Fruit fly (Drosophila melanogaster) whole organism, embryonic: ENCODE data around the gene Andorra.

Experiments
- B-H1 ChIP-seq: fragments of 200-800 bp; sonication (Bioruptor generic); IDR thresholded peaks from 3 replicates; pipeline ENCODE4 v1.3.6; 2022; ENCODE audit warnings: missing biosample characterization, missing genetic modification characterization
- B-H2 ChIP-seq: fragments of 200-800 bp; sonication (Bioruptor generic); optimal IDR thresholded peaks from 2 replicates; lab custom pipeline; 2018; ENCODE audit warnings: missing biosample characterization, mild to moderate bottlenecking, missing genetic modification characterization
- Blimp-1 ChIP-seq: fragments of 200-800 bp; sonication (Bioruptor generic); optimal IDR thresholded peaks from 3 replicates; lab custom pipeline; 2018; ENCODE audit warnings: missing biosample characterization, missing genetic modification characterization, mild to moderate bottlenecking, moderate library complexity, missing genetic modification reagents
- C15 ChIP-seq: fragments of 200-800 bp; sonication (Bioruptor generic); IDR thresholded peaks from 3 replicates; pipeline ENCODE4 v1.3.6; 2022; ENCODE audit warnings: missing biosample characterization, missing genetic modification characterization
- CG10431 ChIP-seq: fragments of 200-800 bp; sonication (Bioruptor generic); optimal IDR thresholded peaks from 3 replicates; lab custom pipeline; 2018; ENCODE audit warnings: missing biosample characterization, mild to moderate bottlenecking, missing genetic modification characterization
- CG12104 ChIP-seq: fragments of 200-800 bp; sonication (Bioruptor generic); optimal IDR thresholded peaks from 3 replicates; lab custom pipeline; 2016; ENCODE audit warnings: missing biosample characterization, missing genetic modification characterization
- CG12155 ChIP-seq: fragments of 200-800 bp; sonication (Bioruptor generic); optimal IDR thresholded peaks from 3 replicates; lab custom pipeline; 2016; ENCODE audit warnings: missing biosample characterization, missing genetic modification characterization
- CG12236 ChIP-seq: fragments of 200-800 bp; sonication (Bioruptor generic); optimal IDR thresholded peaks from 2 replicates; lab custom pipeline; 2016; ENCODE audit warnings: missing biosample characterization, missing genetic modification characterization
- CG12391 ChIP-seq: fragments of 200-800 bp; sonication (Bioruptor generic); optimal IDR thresholded peaks from 3 replicates; lab custom pipeline; 2018; ENCODE audit warnings: missing biosample characterization, mild to moderate bottlenecking, missing genetic modification characterization, moderate library complexity
- CG12942 ChIP-seq: fragments of 200-800 bp; sonication (Bioruptor generic); optimal IDR thresholded peaks from 3 replicates; lab custom pipeline; 2016; ENCODE audit warnings: missing biosample characterization, missing genetic modification characterization
- CG1602 ChIP-seq: fragments of 200-800 bp; sonication (Bioruptor generic); optimal IDR thresholded peaks from 3 replicates; lab custom pipeline; 2016; ENCODE audit warnings: missing biosample characterization, missing genetic modification characterization
- CG17568 ChIP-seq: fragments of 200-800 bp; sonication (Bioruptor generic); optimal IDR thresholded peaks from 2 replicates; lab custom pipeline; 2018; ENCODE audit warnings: missing biosample characterization, mild to moderate bottlenecking, missing genetic modification characterization, moderate library complexity
- CG1792 ChIP-seq: fragments of 200-800 bp; sonication (Bioruptor generic); optimal IDR thresholded peaks from 2 replicates; lab custom pipeline; 2016; ENCODE audit warnings: missing biosample characterization, missing genetic modification characterization
- CG2129 ChIP-seq: fragments of 200-800 bp; sonication (Bioruptor generic); IDR thresholded peaks from 2 replicates; pipeline ENCODE4 v1.3.6; 2022; ENCODE audit warnings: missing biosample characterization, missing genetic modification characterization; ENCODE audit not compliant: partially characterized antibody
- CG2202 ChIP-seq: fragments of 200-800 bp; sonication (Bioruptor generic); optimal IDR thresholded peaks from 2 replicates; lab custom pipeline; 2018; ENCODE audit warnings: missing biosample characterization, mild to moderate bottlenecking, missing genetic modification characterization
- CG2712 ChIP-seq: fragments of 200-800 bp; optimal IDR thresholded peaks from 3 replicates; lab custom pipeline; 2019; ENCODE audit warnings: missing biosample characterization, mild to moderate bottlenecking, missing genetic modification characterization, moderate library complexity
- CG30403 ChIP-seq: fragments of 200-800 bp; sonication (Bioruptor generic); optimal IDR thresholded peaks from 3 replicates; lab custom pipeline; 2016; ENCODE audit warnings: missing biosample characterization, missing genetic modification characterization
- CG34224 ChIP-seq: fragments of 200-800 bp; sonication (Bioruptor generic); IDR thresholded peaks from 3 replicates; pipeline ENCODE4 v1.3.6; 2022; ENCODE audit warnings: missing biosample characterization, missing genetic modification characterization; ENCODE audit not compliant: partially characterized antibody
- CG3995 ChIP-seq: fragments of 200-800 bp; sonication (Bioruptor generic); optimal IDR thresholded peaks from 3 replicates; lab custom pipeline; 2016; ENCODE audit warnings: missing biosample characterization, missing genetic modification characterization
- CG9215 ChIP-seq: fragments of 200-800 bp; sonication (Bioruptor generic); IDR thresholded peaks from 2 replicates; pipeline ENCODE4 v1.3.6; 2022; ENCODE audit warnings: missing biosample characterization, missing genetic modification characterization
- CG9727 ChIP-seq: fragments of 200-800 bp; sonication (Bioruptor generic); optimal IDR thresholded peaks from 3 replicates; lab custom pipeline; 2017; ENCODE audit warnings: missing biosample characterization, mild to moderate bottlenecking, missing genetic modification characterization
- Camta ChIP-seq: fragments of 200-800 bp; sonication (Bioruptor generic); optimal IDR thresholded peaks from 2 replicates; lab custom pipeline; 2016; ENCODE audit warnings: missing biosample characterization, missing genetic modification characterization
- D19A ChIP-seq: fragments of 200-800 bp; optimal IDR thresholded peaks from 3 replicates; lab custom pipeline; 2019; ENCODE audit warnings: missing biosample characterization, mild to moderate bottlenecking, missing genetic modification characterization, moderate library complexity
- Dbx ChIP-seq: fragments of 200-800 bp; sonication (Bioruptor generic); IDR thresholded peaks from 3 replicates; pipeline ENCODE4 v1.3.6; 2022; ENCODE audit warnings: missing biosample characterization, missing genetic modification characterization
- Ets65A ChIP-seq: fragments of 200-800 bp; sonication (Bioruptor generic); peaks from one replicate; lab custom pipeline; 2016; ENCODE audit warnings: missing biosample characterization, missing genetic modification characterization
- HmgD ChIP-seq: fragments of 200-800 bp; sonication (Bioruptor generic); optimal IDR thresholded peaks from 3 replicates; lab custom pipeline; 2016; ENCODE audit warnings: missing biosample characterization, missing genetic modification characterization
- Hmx ChIP-seq: fragments of 200-800 bp; sonication (Bioruptor generic); optimal IDR thresholded peaks from 2 replicates; lab custom pipeline; 2016; ENCODE audit warnings: missing biosample characterization, missing genetic modification characterization
- Lpt ChIP-seq: fragments of >200 bp; optimal IDR thresholded peaks from 2 replicates; lab custom pipeline; 2018; ENCODE audit warnings: missing biosample characterization, missing genetic modification characterization
- Mad ChIP-seq: fragments of 200-800 bp; sonication (Bioruptor generic); optimal IDR thresholded peaks from 2 replicates; lab custom pipeline; 2016; ENCODE audit warnings: missing biosample characterization, missing genetic modification characterization
- Mrtf ChIP-seq: fragments of 200-800 bp; sonication (Bioruptor generic); IDR thresholded peaks from 3 replicates; pipeline ENCODE4 v1.3.6; 2022; ENCODE audit warnings: missing biosample characterization, missing genetic modification characterization
- Myb ChIP-seq: fragments of 200-800 bp; sonication (Bioruptor generic); optimal IDR thresholded peaks from 2 replicates; lab custom pipeline; 2016; ENCODE audit warnings: missing biosample characterization, missing genetic modification characterization
- NC2α ChIP-seq: fragments of 200-800 bp; sonication (Bioruptor generic); optimal IDR thresholded peaks from 2 replicates; lab custom pipeline; 2016; ENCODE audit warnings: missing biosample characterization, missing genetic modification characterization
- Opbp ChIP-seq: fragments of 200-800 bp; sonication (Bioruptor generic); IDR thresholded peaks from 3 replicates; pipeline ENCODE4 v1.3.6; 2022; ENCODE audit warnings: missing biosample characterization, missing genetic modification characterization; ENCODE audit not compliant: partially characterized antibody
- Ssrp ChIP-seq: fragments of 200-800 bp; sonication (Bioruptor generic); optimal IDR thresholded peaks from 2 replicates; lab custom pipeline; 2018; ENCODE audit warnings: missing biosample characterization, mild to moderate bottlenecking, missing genetic modification characterization, moderate library complexity
- bigmax ChIP-seq: fragments of 200-800 bp; sonication (Bioruptor generic); optimal IDR thresholded peaks from 2 replicates; lab custom pipeline; 2018; ENCODE audit warnings: missing biosample characterization, mild to moderate bottlenecking, missing genetic modification characterization
- br ChIP-seq: fragments of >200 bp; optimal IDR thresholded peaks from 2 replicates; lab custom pipeline; 2017
- bsh ChIP-seq, 2 experiments: fragments of 200-800 bp; sonication (Bioruptor generic); optimal IDR thresholded peaks; 2 replicates each; lab custom pipeline; 2017 to 2018; ENCODE audit warnings: mild to moderate bottlenecking in 2 of 2, missing biosample characterization in 2 of 2, missing genetic modification characterization in 2 of 2, moderate library complexity in 1 of 2
- cas ChIP-seq: fragments of 200-800 bp; sonication (Bioruptor generic); IDR thresholded peaks from 2 replicates; pipeline ENCODE4 v1.3.6; 2022; ENCODE audit warnings: missing biosample characterization, missing genetic modification characterization
- chif ChIP-seq, 2 experiments: fragments of 200-800 bp; sonication (Bioruptor generic); optimal IDR thresholded peaks; 3 replicates each; lab custom pipeline; 2016; ENCODE audit warnings: missing biosample characterization in 2 of 2, missing genetic modification characterization in 2 of 2
- dmrt99B ChIP-seq: fragments of 200-800 bp; sonication (Bioruptor generic); optimal IDR thresholded peaks from 2 replicates; lab custom pipeline; 2018; ENCODE audit warnings: missing biosample characterization, mild to moderate bottlenecking, missing genetic modification characterization, moderate library complexity
- fd64A ChIP-seq: fragments of 200-800 bp; sonication (Bioruptor generic); optimal IDR thresholded peaks from 3 replicates; lab custom pipeline; 2018; ENCODE audit warnings: missing biosample characterization, mild to moderate bottlenecking, missing genetic modification characterization
- kni ChIP-seq: fragments of 200-800 bp; sonication (Bioruptor generic); optimal IDR thresholded peaks from 3 replicates; lab custom pipeline; 2017; ENCODE audit warnings: mild to moderate bottlenecking, missing biosample characterization, missing genetic modification reagents, missing genetic modification characterization
- lbe ChIP-seq: fragments of 200-800 bp; sonication (Bioruptor generic); optimal IDR thresholded peaks from 2 replicates; lab custom pipeline; 2016; ENCODE audit warnings: missing biosample characterization, mild to moderate bottlenecking, missing genetic modification characterization
- lilli ChIP-seq: fragments of 200-800 bp; sonication (Bioruptor generic); optimal IDR thresholded peaks from 3 replicates; lab custom pipeline; 2016; ENCODE audit warnings: missing biosample characterization, missing genetic modification characterization
- lmd ChIP-seq: fragments of 200-800 bp; sonication (Bioruptor generic); IDR thresholded peaks from 2 replicates; pipeline ENCODE4 v1.3.6; 2022; ENCODE audit warnings: missing biosample characterization, missing genetic modification characterization
- otp ChIP-seq: fragments of 200-800 bp; sonication (Bioruptor generic); IDR thresholded peaks from 3 replicates; pipeline ENCODE4, ENCODE4 v1.3.6; 2022; ENCODE audit warnings: missing biosample characterization, missing genetic modification characterization
- sisA ChIP-seq: fragments of 200-800 bp; sonication (Bioruptor generic); IDR thresholded peaks from 2 replicates; pipeline ENCODE4 v1.3.6; 2022; ENCODE audit warnings: missing biosample characterization, missing genetic modification characterization
- trem ChIP-seq: fragments of 200-800 bp; optimal IDR thresholded peaks from 3 replicates; lab custom pipeline; 2019; ENCODE audit warnings: missing biosample characterization, mild to moderate bottlenecking, missing genetic modification characterization, moderate library complexity
- trh ChIP-seq: fragments of 200-800 bp; sonication (Bioruptor generic); optimal IDR thresholded peaks from 2 replicates; lab custom pipeline; 2016; ENCODE audit warnings: missing biosample characterization, missing genetic modification characterization
- twi ChIP-seq: fragments of 200-800 bp; optimal IDR thresholded peaks from 2 replicates; lab custom pipeline; 2019; ENCODE audit warnings: missing biosample characterization, mild to moderate bottlenecking, missing genetic modification characterization, moderate library complexity
- zen ChIP-seq: fragments of 200-800 bp; sonication (Bioruptor generic); optimal IDR thresholded peaks from 3 replicates; lab custom pipeline; 2018; ENCODE audit warnings: missing biosample characterization, mild to moderate bottlenecking, missing genetic modification characterization, moderate library complexity

Andorra gene

DNA sequence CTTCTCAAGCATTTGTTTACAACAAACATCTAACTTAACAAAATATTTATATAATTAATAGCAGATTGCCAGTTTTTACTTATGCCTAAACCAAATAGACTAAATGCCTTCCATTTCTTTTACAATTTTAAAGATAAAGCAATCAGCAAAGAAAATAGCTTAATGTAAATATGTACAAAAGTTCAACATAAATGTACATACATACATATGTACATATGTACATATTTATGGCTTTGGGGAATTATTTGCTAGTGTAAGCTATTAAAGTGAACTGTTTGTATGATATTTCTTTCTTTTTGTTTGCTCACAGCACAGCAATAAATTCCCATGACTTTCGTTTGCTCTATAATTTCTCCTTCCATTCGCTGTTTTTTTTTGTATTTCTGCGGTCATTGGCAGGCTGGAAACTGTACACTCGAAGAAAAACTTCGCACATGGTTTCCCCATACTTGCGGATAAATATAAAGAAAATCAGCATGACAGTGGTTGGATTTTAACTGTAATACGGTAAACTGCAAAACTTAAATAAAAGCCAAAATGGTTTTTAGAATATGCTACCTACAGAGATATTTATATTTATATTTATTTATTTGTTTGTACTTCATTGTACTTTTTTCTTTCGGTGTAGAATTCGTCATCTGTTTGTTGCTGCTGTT, 38.2 kb downstream of the Andorra start (continued):
- TF ChIP-seq trem (tag; lab: Kevin White, UChicago) = no peak
- no peak; the same call in 2 of the 3 replicates for TF ChIP-seq B-H1 (GFP tag; lab: Robert Waterston, UW)
- TF ChIP-seq NC2α (GFP tag; lab: Kevin White, UChicago) = no peak
- no peak for TF ChIP-seq C15 (GFP tag; lab: Robert Waterston, UW)
- TF ChIP-seq bsh (GFP tag; optimal IDR thresholded peaks at IDR 0.05; lab: Kevin White, UChicago) = peak in 1 of 2 experiments; percentile 22
- no peak for TF ChIP-seq CG12236
- no peak for TF ChIP-seq Mrtf
- TF ChIP-seq Myb (GFP tag; lab: Kevin White, UChicago) = no peak
- TF ChIP-seq CG1792 (GFP tag; lab: Kevin White, UChicago) = no peak
- no peak for TF ChIP-seq CG2129 (GFP tag; lab: Robert Waterston, UW)
- TF ChIP-seq CG12942 = no peak
- no peak for TF ChIP-seq B-H2 (GFP tag; lab: Kevin White, UChicago)
- TF ChIP-seq CG2202 (tag; lab: Kevin White, UChicago) = no peak
- peak; percentile 21; the same call in 1 of the 2 replicates for TF ChIP-seq sisA (GFP tag; lab: Robert Waterston, UW)
- peak; percentile 51 for TF ChIP-seq Blimp-1 (GFP tag; lab: Kevin White, UChicago)
- TF ChIP-seq Mad (GFP tag; lab: Kevin White, UChicago) = no peak
- TF ChIP-seq Hmx (GFP tag; lab: Kevin White, UChicago) = no peak
- no peak for TF ChIP-seq fd64A (GFP tag; lab: Kevin White, UChicago)
- no peak for TF ChIP-seq otp (GFP tag; lab: Robert Waterston, UW)
- TF ChIP-seq lmd (GFP tag; lab: Robert Waterston, UW) = peak; percentile 37; the same call in 1 of the 2 replicates
- TF ChIP-seq D19A (tag; lab: Kevin White, UChicago) = no peak
- TF ChIP-seq br = no peak
- no peak for TF ChIP-seq CG12391 (tag; lab: Kevin White, UChicago)
- TF ChIP-seq Ets65A = peak; percentile 95
- no peak for TF ChIP-seq zen (tag; lab: Kevin White, UChicago)
- TF ChIP-seq lilli = peak; percentile 10
- TF ChIP-seq CG17568 (GFP tag; lab: Kevin White, UChicago) = no peak
- no peak for TF ChIP-seq CG12104 (GFP tag; lab: Kevin White, UChicago)
- peak; percentile 29 for TF ChIP-seq CG9727 (GFP tag; lab: Kevin White, UChicago)
- TF ChIP-seq bigmax (GFP tag; lab: Kevin White, UChicago) = no peak
- TF ChIP-seq Camta = no peak
- peak; percentile 50 for TF ChIP-seq dmrt99B (tag; lab: Kevin White, UChicago)
- TF ChIP-seq CG30403 = peak; percentile 31
- no peak for TF ChIP-seq twi (tag; lab: Kevin White, UChicago)
- peak; percentile 21 for TF ChIP-seq CG1602
- peak; percentile 6 for TF ChIP-seq CG2712 (tag; lab: Kevin White, UChicago)
- no peak for TF ChIP-seq Ssrp (tag; lab: Kevin White, UChicago)
- TF ChIP-seq CG3995 (GFP tag; lab: Kevin White, UChicago) = no peak
- TF ChIP-seq Dbx (GFP tag; lab: Robert Waterston, UW) = no peak
- TF ChIP-seq Lpt (GFP tag; lab: Kevin White, UChicago) = no peak
- no peak for TF ChIP-seq CG10431 (GFP tag; lab: Kevin White, UChicago)
- no peak for TF ChIP-seq cas (GFP tag; lab: Robert Waterston, UW)
- no peak for TF ChIP-seq CG12155 (GFP tag; lab: Kevin White, UChicago)
- peak; percentile 10 to 15 for TF ChIP-seq chif (GFP tag; optimal IDR thresholded peaks at IDR 0.05; lab: Kevin White, UChicago)
- TF ChIP-seq CG34224 (GFP tag; lab: Robert Waterston, UW) = no peak
- no peak for TF ChIP-seq CG9215 (GFP tag; lab: Robert Waterston, UW)
- no peak for TF ChIP-seq trh (GFP tag; lab: Kevin White, UChicago)
- no peak for TF ChIP-seq lbe (GFP tag; lab: Kevin White, UChicago)
- TF ChIP-seq kni (GFP tag; lab: Kevin White, UChicago) = no peak
- no peak for TF ChIP-seq HmgD (GFP tag; lab: Kevin White, UChicago)
- no peak for TF ChIP-seq Opbp (GFP tag; lab: Robert Waterston, UW)
